Fruit fly (Drosophila melanogaster): ENCODE measurements around the gene btsz.

The btsz gene

dm6 chr3R:14903837-14904431, 28.6 kb upstream of the btsz start, which contains the start of gene VhaPPA1-1 (continued):
- no peak for TF ChIP-seq CkIIα-i1 (GFP tag; IDR thresholded peaks at IDR 0.05)
- TF ChIP-seq CG6254 (GFP tag; optimal IDR thresholded peaks at IDR 0.05): no peak
- TF ChIP-seq CG13296 (GFP tag; optimal IDR thresholded peaks at IDR 0.05): no peak
- TF ChIP-seq Optix (GFP tag; IDR thresholded peaks at IDR 0.05): no peak
- no peak for TF ChIP-seq CG10274 (GFP tag; optimal IDR thresholded peaks at IDR 0.05)
- no peak for TF ChIP-seq Bteb2 (GFP tag; optimal IDR thresholded peaks at IDR 0.05)
- no peak for TF ChIP-seq BtbVII (GFP tag; optimal IDR thresholded peaks at IDR 0.05)
- no peak for TF ChIP-seq CG31224 (GFP tag; IDR thresholded peaks at IDR 0.05)
- peak; percentile 47 for TF ChIP-seq CG2712 (tag; optimal IDR thresholded peaks at IDR 0.05)
- 0 out of 2 replicates have a peak, but pooled peaks have one; percentile 33 for TF ChIP-seq sna (GFP tag; IDR thresholded peaks at IDR 0.05; ENCODE audit: partially characterized antibody)
- 0 out of 2 replicates have a peak, but pooled peaks have one; percentile 45 for TF ChIP-seq CG31441 (GFP tag; IDR thresholded peaks at IDR 0.05)
- no peak for TF ChIP-seq wdn (GFP tag; IDR thresholded peaks at IDR 0.05)
- peak; percentile 84 for TF ChIP-seq Ets97D (GFP tag; optimal IDR thresholded peaks at IDR 0.05)
- no peak for TF ChIP-seq ewg (GFP tag; optimal IDR thresholded peaks at IDR 0.05)
- no peak for TF ChIP-seq Jarid2 (GFP tag; optimal IDR thresholded peaks at IDR 0.05)
- TF ChIP-seq Bdp1 (GFP tag; optimal IDR thresholded peaks at IDR 0.05): no peak
- TF ChIP-seq CG17385 (GFP tag; optimal IDR thresholded peaks at IDR 0.05): no peak
- TF ChIP-seq p53 (GFP tag; optimal IDR thresholded peaks at IDR 0.05): no peak
- TF ChIP-seq CG14050 (GFP tag; IDR thresholded peaks at IDR 0.05): no peak
- no peak for TF ChIP-seq CG14014 (GFP tag; IDR thresholded peaks at IDR 0.05)
- TF ChIP-seq slp2 (GFP tag; optimal IDR thresholded peaks at IDR 0.05): no peak
- TF ChIP-seq Neu2 (GFP tag; optimal IDR thresholded peaks at IDR 0.05; ENCODE audit: borderline replicate concordance): no peak
- TF ChIP-seq CG17829 (tag; optimal IDR thresholded peaks at IDR 0.05): peak; percentile 65
- TF ChIP-seq fd3F (GFP tag; optimal IDR thresholded peaks at IDR 0.05): no peak
- no peak for TF ChIP-seq ap (GFP tag; IDR thresholded peaks at IDR 0.05)
- TF ChIP-seq Nf-YA (GFP tag; IDR thresholded peaks at IDR 0.05): no peak
- TF ChIP-seq Oaz (GFP tag; IDR thresholded peaks at IDR 0.05): no peak
- TF ChIP-seq Sox100B (GFP tag; optimal IDR thresholded peaks at IDR 0.05): no peak
- no peak for TF ChIP-seq NC2α (GFP tag; optimal IDR thresholded peaks at IDR 0.05)
- no peak for TF ChIP-seq her (GFP tag; optimal IDR thresholded peaks at IDR 0.05)
- no peak for TF ChIP-seq nerfin-1 (tag; optimal IDR thresholded peaks at IDR 0.05)
- TF ChIP-seq kay (GFP tag; optimal IDR thresholded peaks at IDR 0.05): peak; percentile 15
- no peak for TF ChIP-seq Hr51 (GFP tag; optimal IDR thresholded peaks at IDR 0.05)
- TF ChIP-seq CG9876 (GFP tag; optimal IDR thresholded peaks at IDR 0.05): no peak
- TF ChIP-seq cas (GFP tag; IDR thresholded peaks at IDR 0.05): no peak
- TF ChIP-seq gcm2 (GFP tag; optimal IDR thresholded peaks at IDR 0.05): no peak
- TF ChIP-seq CG10321 (GFP tag; IDR thresholded peaks at IDR 0.05): no peak
- TF ChIP-seq Dfd (GFP tag; optimal IDR thresholded peaks at IDR 0.05): no peak
- peak; percentile 50 for TF ChIP-seq twi (tag; optimal IDR thresholded peaks at IDR 0.05)
- no peak for TF ChIP-seq CG11695 (GFP tag; IDR thresholded peaks at IDR 0.05)
- TF ChIP-seq CG17568 (GFP tag; optimal IDR thresholded peaks at IDR 0.05): no peak
- TF ChIP-seq CG13287 (GFP tag; IDR thresholded peaks at IDR 0.05; ENCODE audit: partially characterized antibody): peak; percentile 36
- no peak for TF ChIP-seq prd (optimal IDR thresholded peaks at IDR 0.05)
- no peak for TF ChIP-seq prd (GFP tag; IDR thresholded peaks at IDR 0.05)
- peak; percentile 28 for TF ChIP-seq bcd (GFP tag; optimal IDR thresholded peaks at IDR 0.05)
- peak; percentile 22 for TF ChIP-seq lilli (GFP tag; optimal IDR thresholded peaks at IDR 0.05)
- no peak for TF ChIP-seq gcm (GFP tag; optimal IDR thresholded peaks at IDR 0.05)
- TF ChIP-seq CG4404 (GFP tag; IDR thresholded peaks at IDR 0.05): no peak
- peak; percentile 41 for TF ChIP-seq CG4617 (GFP tag; optimal IDR thresholded peaks at IDR 0.05; ENCODE audit: borderline replicate concordance)
- TF ChIP-seq CG34422 (GFP tag; IDR thresholded peaks at IDR 0.05): peak; percentile 62; the same call in 1 of the 3 replicates
- TF ChIP-seq MBD-R2 (GFP tag; IDR thresholded peaks at IDR 0.05): peak; percentile 44; the same call in 1 of the 2 replicates
